Fruit fly (Drosophila melanogaster): ENCODE data around the gene rudhira.

Gene rudhira

dm6 chrX:11852310-11852709 is 35.6 kb downstream of the rudhira start, which contains the start of gene p24-1 (continued):
- TF ChIP-seq grau (tag; optimal IDR thresholded peaks at IDR 0.05) (peak; percentile 40), run (tag; optimal IDR thresholded peaks at IDR 0.05) (no peak), CG11093 (GFP tag; IDR thresholded peaks at IDR 0.05) (no peak), Sry-β (GFP tag; optimal IDR thresholded peaks at IDR 0.05) (peak; percentile 63), Hr39 (optimal IDR thresholded peaks at IDR 0.05) (no peak), HHEX (GFP tag; optimal IDR thresholded peaks at IDR 0.05) (peak; percentile 25), z (GFP tag; IDR thresholded peaks at IDR 0.05) (no peak), CG1832 (GFP tag; optimal IDR thresholded peaks at IDR 0.05) (no peak), CG10959 (GFP tag; IDR thresholded peaks at IDR 0.05) (no peak), emc (GFP tag; optimal IDR thresholded peaks at IDR 0.05) (no peak), CG4424 (GFP tag; optimal IDR thresholded peaks at IDR 0.05) (peak; percentile 15), fd64A (GFP tag; optimal IDR thresholded peaks at IDR 0.05) (no peak), Adf1 (GFP tag; IDR thresholded peaks at IDR 0.05) (no peak), CG8765 (GFP tag; IDR thresholded peaks at IDR 0.05) (no peak), Sry-δ (GFP tag; optimal IDR thresholded peaks at IDR 0.05) (peak; percentile 87), CG18619 (GFP tag; optimal IDR thresholded peaks at IDR 0.05) (no peak), Deaf1 (tag; optimal IDR thresholded peaks at IDR 0.05) (peak; percentile 18), CG6813 (GFP tag; optimal IDR thresholded peaks at IDR 0.05) (no peak), MBD-R2 (GFP tag; IDR thresholded peaks at IDR 0.05) (peak; percentile 81), CG15514 (GFP tag; optimal IDR thresholded peaks at IDR 0.05) (peak; percentile 86), schlank (tag; optimal IDR thresholded peaks at IDR 0.05) (no peak), CG4404 (GFP tag; IDR thresholded peaks at IDR 0.05) (no peak), Dref (GFP tag; IDR thresholded peaks at IDR 0.05) (peak; percentile 90), sd (tag; optimal IDR thresholded peaks at IDR 0.05) (peak; percentile 47), CG15601 (tag; optimal IDR thresholded peaks at IDR 0.05) (peak; percentile 34), PHDP (tag; optimal IDR thresholded peaks at IDR 0.05) (peak; percentile 30), CG12071 (GFP tag; optimal IDR thresholded peaks at IDR 0.05) (no peak), Six4 (GFP tag; optimal IDR thresholded peaks at IDR 0.05) (no peak), pzg (GFP tag; optimal IDR thresholded peaks at IDR 0.05) (peak; percentile 94), oc (tag; optimal IDR thresholded peaks at IDR 0.05) (no peak), B-H2 (GFP tag; optimal IDR thresholded peaks at IDR 0.05) (peak; percentile 70), dan (GFP tag; IDR thresholded peaks at IDR 0.05) (no peak), Mes4 (GFP tag; optimal IDR thresholded peaks at IDR 0.05) (no peak), CG7357 (GFP tag; IDR thresholded peaks at IDR 0.05) (no peak), CkIIα-i1 (GFP tag; IDR thresholded peaks at IDR 0.05) (no peak), CG2199 (GFP tag; IDR thresholded peaks at IDR 0.05) (no peak), sob (GFP tag; IDR thresholded peaks at IDR 0.05) (peak; percentile 80), fru (optimal IDR thresholded peaks at IDR 0.05) (no peak), CG5953 (GFP tag; IDR thresholded peaks at IDR 0.05) (no peak), CG8478 (optimal IDR thresholded peaks at IDR 0.05) (no peak), Vsx1 (GFP tag; optimal IDR thresholded peaks at IDR 0.05) (no peak), CrebB (tag; optimal IDR thresholded peaks at IDR 0.05) (peak; percentile 7), CG11560 (tag; IDR thresholded peaks at IDR 0.05) (no peak; the same call in 2 of the 3 replicates), cas (GFP tag; IDR thresholded peaks at IDR 0.05) (no peak), D19A (tag; optimal IDR thresholded peaks at IDR 0.05) (no peak), phol (tag; optimal IDR thresholded peaks at IDR 0.05) (peak; percentile 64), CG1529 (GFP tag; optimal IDR thresholded peaks at IDR 0.05) (no peak), fd102C (GFP tag; optimal IDR thresholded peaks at IDR 0.05) (no peak), CG18476 (GFP tag; optimal IDR thresholded peaks at IDR 0.05) (peak; percentile 27), CG10543 (GFP tag; optimal IDR thresholded peaks at IDR 0.05) (peak; percentile 60), ase (GFP tag; IDR thresholded peaks at IDR 0.05) (no peak), CG6254 (GFP tag; optimal IDR thresholded peaks at IDR 0.05) (no peak), CG13296 (GFP tag; optimal IDR thresholded peaks at IDR 0.05) (peak; percentile 28)

Measured in whole organism, embryonic.